Worm (Caenorhabditis elegans) whole organism, L2 larva: Measurements from ENCODE around the gene srh-88.

Source experiments
- C34F6.9 ChIP-seq: fragments of 150-350 bp; optimal IDR thresholded peaks from 2 replicates; lab custom pipeline; 2014; ENCODE audit warnings: missing biosample characterization, missing genetic modification characterization
- R02D3.7 ChIP-seq: fragments of 150-350 bp; optimal IDR thresholded peaks from 2 replicates; lab custom pipeline; 2014; ENCODE audit warnings: missing biosample characterization, missing genetic modification characterization
- Y55F3AM.14 ChIP-seq: fragments of 200-800 bp; sonication (Bioruptor generic); optimal IDR thresholded peaks from 2 replicates; lab custom pipeline; 2018; ENCODE audit warnings: mild to moderate bottlenecking, missing genetic modification characterization, missing compliant biosample characterization
- ZK546.5 ChIP-seq: sonication (generic microtip); optimal IDR thresholded peaks from 2 replicates; lab custom pipeline; 2017; ENCODE audit warnings: missing biosample characterization, missing genetic modification characterization
- alr-1 ChIP-seq: fragments of 150-350 bp; optimal IDR thresholded peaks from 2 replicates; lab custom pipeline; 2014; ENCODE audit warnings: missing biosample characterization, missing genetic modification characterization
- aly-2 ChIP-seq: fragments of 150-350 bp; optimal IDR thresholded peaks from 2 replicates; lab custom pipeline; 2014; ENCODE audit warnings: missing biosample characterization, missing genetic modification characterization
- ama-1 ChIP-seq: fragments of 150-350 bp; optimal IDR thresholded peaks from 2 replicates; lab custom pipeline; 2018; ENCODE audit warnings: inconsistent platforms
- blmp-1 ChIP-seq: sonication (generic microtip); optimal IDR thresholded peaks from 2 replicates; lab custom pipeline; 2017; ENCODE audit warnings: missing genetic modification characterization, mild to moderate bottlenecking, missing compliant biosample characterization, antibody characterized with exemption, moderate library complexity; ENCODE audit not compliant: insufficient read depth
- ceh-82 ChIP-seq: fragments of 150-350 bp; optimal IDR thresholded peaks from 2 replicates; lab custom pipeline; 2014; ENCODE audit warnings: missing biosample characterization, missing genetic modification characterization
- egl-27 ChIP-seq: sonication (generic microtip); optimal IDR thresholded peaks from 3 replicates; lab custom pipeline; 2017; ENCODE audit warnings: missing biosample characterization, missing genetic modification reagents, missing genetic modification characterization
- elt-1 ChIP-seq: fragments of 150-350 bp; optimal IDR thresholded peaks from 2 replicates; lab custom pipeline; 2014; ENCODE audit warnings: missing biosample characterization, missing genetic modification characterization
- elt-3 ChIP-seq: sonication (generic microtip); optimal IDR thresholded peaks from 2 replicates; lab custom pipeline; 2017; ENCODE audit warnings: missing biosample characterization, missing genetic modification characterization
- fos-1 ChIP-seq: fragments of 150-350 bp; optimal IDR thresholded peaks from 2 replicates; lab custom pipeline; 2014; ENCODE audit warnings: missing biosample characterization, missing genetic modification characterization
- gmeb-1 ChIP-seq: fragments of 150-350 bp; optimal IDR thresholded peaks from 2 replicates; lab custom pipeline; 2014; ENCODE audit warnings: missing biosample characterization, missing genetic modification characterization
- lin-13 ChIP-seq: fragments of 150-350 bp; optimal IDR thresholded peaks from 2 replicates; lab custom pipeline; 2014; ENCODE audit warnings: missing biosample characterization, missing genetic modification reagents, missing genetic modification characterization
- lsy-2 ChIP-seq, 2 experiments: fragments of 150-350 bp in 1 of 2; sonication (generic microtip) in 1 of 2; optimal IDR thresholded peaks; 2 replicates each; lab custom pipeline; 2014 to 2017; ENCODE audit warnings: missing biosample characterization in 2 of 2, missing genetic modification characterization in 2 of 2
- mab-5 ChIP-seq: fragments of 150-350 bp; optimal IDR thresholded peaks from 2 replicates; lab custom pipeline; 2014; ENCODE audit warnings: missing biosample characterization, missing genetic modification characterization
- mbf-1 ChIP-seq: sonication (generic microtip); optimal IDR thresholded peaks from 2 replicates; lab custom pipeline; 2017; ENCODE audit warnings: missing biosample characterization, missing genetic modification characterization
- nhr-10 ChIP-seq: sonication (generic microtip); optimal IDR thresholded peaks from 2 replicates; lab custom pipeline; 2017; ENCODE audit warnings: missing biosample characterization, missing genetic modification characterization
- nhr-11 ChIP-seq: fragments of 150-350 bp; optimal IDR thresholded peaks from 2 replicates; lab custom pipeline; 2014; ENCODE audit warnings: missing biosample characterization, missing genetic modification characterization
- nhr-21 ChIP-seq: fragments of 150-350 bp; optimal IDR thresholded peaks from 2 replicates; lab custom pipeline; 2014; ENCODE audit warnings: missing biosample characterization, missing genetic modification characterization
- nhr-23 ChIP-seq: fragments of 150-350 bp; optimal IDR thresholded peaks from 2 replicates; lab custom pipeline; 2014; ENCODE audit warnings: missing biosample characterization, missing genetic modification reagents, missing genetic modification characterization
- nhr-237 ChIP-seq: fragments of 150-350 bp; optimal IDR thresholded peaks from 2 replicates; lab custom pipeline; 2014; ENCODE audit warnings: missing biosample characterization, missing genetic modification characterization
- nhr-6 ChIP-seq: fragments of 150-350 bp; optimal IDR thresholded peaks from 2 replicates; lab custom pipeline; 2014; ENCODE audit warnings: missing biosample characterization, missing genetic modification characterization
- nhr-77 ChIP-seq: fragments of 150-350 bp; optimal IDR thresholded peaks from 2 replicates; lab custom pipeline; 2014; ENCODE audit warnings: missing biosample characterization, missing genetic modification characterization
- peb-1 ChIP-seq: fragments of 150-350 bp; optimal IDR thresholded peaks from 2 replicates; lab custom pipeline; 2014; ENCODE audit warnings: missing biosample characterization, missing genetic modification characterization
- skn-1 ChIP-seq: sonication (generic microtip); optimal IDR thresholded peaks from 2 replicates; lab custom pipeline; 2017; ENCODE audit warnings: missing biosample characterization, missing genetic modification characterization
- sma-3 ChIP-seq: sonication (generic microtip); optimal IDR thresholded peaks from 2 replicates; lab custom pipeline; 2016; ENCODE audit warnings: missing genetic modification reagents, missing genetic modification characterization, missing compliant biosample characterization
- sma-9 ChIP-seq, 2 experiments: fragments of 150-350 bp in 1 of 2; sonication (generic microtip) in 1 of 2; optimal IDR thresholded peaks; 2 replicates each; lab custom pipeline; 2014 to 2016; ENCODE audit warnings: missing genetic modification characterization in 2 of 2, mild to moderate bottlenecking in 1 of 2, missing biosample characterization in 1 of 2, missing compliant biosample characterization in 1 of 2, missing genetic modification reagents in 1 of 2, moderate library complexity in 1 of 2
- unc-39 ChIP-seq: fragments of 150-350 bp; optimal IDR thresholded peaks from 2 replicates; lab custom pipeline; 2014; ENCODE audit warnings: missing biosample characterization, missing genetic modification characterization
- unc-55 ChIP-seq: fragments of 150-350 bp; sonication (generic microtip); optimal IDR thresholded peaks from 3 replicates; lab custom pipeline; 2014; ENCODE audit warnings: missing biosample characterization, missing genetic modification reagents, missing genetic modification characterization
- unc-62 ChIP-seq: fragments of 150-350 bp; optimal IDR thresholded peaks from 2 replicates; lab custom pipeline; 2014; ENCODE audit warnings: missing biosample characterization, missing genetic modification reagents, missing genetic modification characterization
- zag-1 ChIP-seq: fragments of 150-350 bp; optimal IDR thresholded peaks from 2 replicates; lab custom pipeline; 2014; ENCODE audit warnings: missing biosample characterization, missing genetic modification characterization
- ztf-11 ChIP-seq: sonication (generic microtip); optimal IDR thresholded peaks from 2 replicates; lab custom pipeline; 2017; ENCODE audit warnings: missing biosample characterization, missing genetic modification characterization
- ztf-4 ChIP-seq: fragments of 150-350 bp; optimal IDR thresholded peaks from 2 replicates; lab custom pipeline; 2014; ENCODE audit warnings: missing biosample characterization, missing genetic modification characterization

srh-88 gene

ce11 chrV:2929753-2930152 is 34.9 kb downstream of the srh-88 start, which contains the start of gene C31B8.16:
C31B8.16 (plus strand) TSS chrV:2930053.
- TF ChIP-seq peb-1 (tag; lab: Kevin White, UChicago) = no peak

ce11 chrV:2927553-2927952 is 37.1 kb downstream of the srh-88 start, which contains the start of gene C31B8.12:
C31B8.12 (minus strand) TSS chrV:2927653.
- TF ChIP-seq unc-62 (GFP tag; lab: Kevin White, UChicago) (no peak), unc-55 (no peak), lsy-2 (tag; optimal IDR thresholded peaks at IDR 0.05; lab: Kevin White, UChicago) (no peak), ZK546.5 (tag; lab: Kevin White, UChicago) (no peak), lin-13 (GFP tag; lab: Kevin White, UChicago) (no peak), sma-9 (GFP tag; optimal IDR thresholded peaks at IDR 0.05; lab: Kevin White, UChicago) (no peak), sma-9 (tag; optimal IDR thresholded peaks at IDR 0.05; lab: Kevin White, UChicago) (no peak), egl-27 (tag; lab: Kevin White, UChicago) (no peak), nhr-10 (no peak), nhr-6 (tag; lab: Kevin White, UChicago) (no peak), mbf-1 (tag; lab: Kevin White, UChicago) (no peak), ztf-11 (tag; lab: Kevin White, UChicago) (no peak), elt-3 (tag; lab: Kevin White, UChicago) (no peak), mab-5 (tag; lab: Kevin White, UChicago) (no peak), gmeb-1 (tag; lab: Kevin White, UChicago) (no peak), nhr-23 (tag; lab: Kevin White, UChicago) (no peak), ztf-4 (tag; lab: Kevin White, UChicago) (no peak), nhr-21 (no peak), C34F6.9 (no peak)

- no peak for TF ChIP-seq mbf-1 (tag; lab: Kevin White, UChicago)
- TF ChIP-seq nhr-77 (tag; lab: Kevin White, UChicago) = no peak
- no peak for TF ChIP-seq ztf-11 (tag; lab: Kevin White, UChicago)
- no peak for TF ChIP-seq skn-1 (tag; lab: Kevin White, UChicago)
- no peak for TF ChIP-seq elt-1 (tag; lab: Kevin White, UChicago)
- TF ChIP-seq mab-5 (tag; lab: Kevin White, UChicago) = no peak
- no peak for TF ChIP-seq R02D3.7 (tag; lab: Kevin White, UChicago)
- no peak for TF ChIP-seq sma-9 (GFP tag; optimal IDR thresholded peaks at IDR 0.05; lab: Kevin White, UChicago)
- TF ChIP-seq sma-9 (tag; optimal IDR thresholded peaks at IDR 0.05; lab: Kevin White, UChicago) = no peak
- TF ChIP-seq zag-1 (tag; lab: Kevin White, UChicago) = no peak
- no peak for TF ChIP-seq Y55F3AM.14 (GFP tag; lab: Kevin White, UChicago)
- TF ChIP-seq nhr-21 = no peak
- TF ChIP-seq alr-1 (tag; lab: Kevin White, UChicago) = no peak
- no peak for TF ChIP-seq peb-1 (tag; lab: Kevin White, UChicago)
- TF ChIP-seq ceh-82 (tag; lab: Kevin White, UChicago) = no peak
- TF ChIP-seq egl-27 (tag; lab: Kevin White, UChicago) = no peak
- no peak for TF ChIP-seq aly-2
- TF ChIP-seq blmp-1 = no peak
- TF ChIP-seq unc-39 = no peak
Measured at ce11 chrV:2922594-2922993, 42.1 kb downstream of the srh-88 start, which contains the start of gene srh-38. srh-38 (minus strand) TSS chrV:2922694.

ce11 chrV:2920125-2920524 is 44.6 kb downstream of the srh-88 start:
- TF ChIP-seq sma-3 (GFP tag; lab: Kevin White, UChicago) = no peak

- TF ChIP-seq nhr-6 (tag; lab: Kevin White, UChicago) (no peak), unc-55 (no peak), mbf-1 (tag; lab: Kevin White, UChicago) (no peak), sma-3 (GFP tag; lab: Kevin White, UChicago) (no peak), fos-1 (tag; lab: Kevin White, UChicago) (no peak), ztf-4 (tag; lab: Kevin White, UChicago) (no peak), ama-1 (lab: Kevin White, UChicago) (no peak), nhr-237 (tag; lab: Kevin White, UChicago) (no peak), nhr-11 (tag; lab: Kevin White, UChicago) (no peak), egl-27 (tag; lab: Kevin White, UChicago) (no peak)
Measured at ce11 chrV:2913948-2914347, 50.7 kb downstream of the srh-88 start, which contains the start of gene srh-146. srh-146 (plus strand) TSS chrV:2914248.
